Fruit fly (Drosophila melanogaster): Measurements from ENCODE around the gene Itgbn.

Itgbn gene

dm6 chr2L:21104326-21104725 is 51.5 kb downstream of the Itgbn start, which contains the start of the genes CG46307 and Nhe2 (continued):
- peak; percentile 60; the same call in 1 of the 3 replicates for TF ChIP-seq ci (GFP tag; IDR thresholded peaks at IDR 0.05)
- TF ChIP-seq CG13775 (GFP tag; optimal IDR thresholded peaks at IDR 0.05), result no peak
- TF ChIP-seq CG12659 (GFP tag; optimal IDR thresholded peaks at IDR 0.05), result peak; percentile 22
- no peak for TF ChIP-seq CG34224 (GFP tag; IDR thresholded peaks at IDR 0.05; ENCODE audit: partially characterized antibody)
- peak; percentile 62 for TF ChIP-seq stwl (tag; optimal IDR thresholded peaks at IDR 0.05)
- TF ChIP-seq CG7963 (GFP tag; IDR thresholded peaks at IDR 0.05; ENCODE audit: partially characterized antibody), result 0 out of 3 replicates have a peak, but pooled peaks have one; percentile 17
- TF ChIP-seq CG10979 (tag; optimal IDR thresholded peaks at IDR 0.05), result no peak
- TF ChIP-seq Optix (GFP tag; IDR thresholded peaks at IDR 0.05), result no peak
- TF ChIP-seq z (GFP tag; IDR thresholded peaks at IDR 0.05), result no peak
- TF ChIP-seq nerfin-1 (tag; optimal IDR thresholded peaks at IDR 0.05), result peak; percentile 5
- peak; percentile 43 for TF ChIP-seq pzg (GFP tag; optimal IDR thresholded peaks at IDR 0.05)
- TF ChIP-seq CG15514 (GFP tag; optimal IDR thresholded peaks at IDR 0.05), result peak; percentile 98
- TF ChIP-seq gcm (GFP tag; optimal IDR thresholded peaks at IDR 0.05), result no peak
- TF ChIP-seq CG2120 (GFP tag; optimal IDR thresholded peaks at IDR 0.05), result peak; percentile 21
- TF ChIP-seq Doc2 (GFP tag; IDR thresholded peaks at IDR 0.05), result no peak
- no peak for TF ChIP-seq gro (GFP tag; optimal IDR thresholded peaks at IDR 0.05)
- no peak for TF ChIP-seq CG11085 (GFP tag; IDR thresholded peaks at IDR 0.05)
- TF ChIP-seq al (GFP tag; IDR thresholded peaks at IDR 0.05), result no peak
- no peak for TF ChIP-seq CG6272 (GFP tag; IDR thresholded peaks at IDR 0.05)
- TF ChIP-seq CG11560 (tag; IDR thresholded peaks at IDR 0.05), result no peak
- no peak for TF ChIP-seq rib (GFP tag; IDR thresholded peaks at IDR 0.05)
- 0 out of 3 replicates have a peak, but pooled peaks have one; percentile 51 for TF ChIP-seq CG34422 (GFP tag; IDR thresholded peaks at IDR 0.05)
- no peak for TF ChIP-seq CG5245 (GFP tag; optimal IDR thresholded peaks at IDR 0.05)
- TF ChIP-seq Sry-δ (GFP tag; optimal IDR thresholded peaks at IDR 0.05), result peak; percentile 38
- TF ChIP-seq NC2α (GFP tag; optimal IDR thresholded peaks at IDR 0.05), result no peak
- no peak for TF ChIP-seq CG7372 (GFP tag; IDR thresholded peaks at IDR 0.05)
- peak; percentile 25 for TF ChIP-seq Hmr (GFP tag; optimal IDR thresholded peaks at IDR 0.05)
- peak; percentile 17 for TF ChIP-seq Deaf1 (tag; optimal IDR thresholded peaks at IDR 0.05)
- no peak for TF ChIP-seq Bdp1 (GFP tag; optimal IDR thresholded peaks at IDR 0.05)
- TF ChIP-seq GATAe (GFP tag; conservative IDR thresholded peaks at IDR 0.05), result no peak
- no peak for TF ChIP-seq seq (GFP tag; IDR thresholded peaks at IDR 0.05)
- no peak for TF ChIP-seq CG7357 (GFP tag; IDR thresholded peaks at IDR 0.05)
- peak; percentile 55 for TF ChIP-seq row (GFP tag; IDR thresholded peaks at IDR 0.05)
- TF ChIP-seq CG7928 (GFP tag; optimal IDR thresholded peaks at IDR 0.05), result peak; percentile 83
- no peak for TF ChIP-seq Chrac-16 (GFP tag; optimal IDR thresholded peaks at IDR 0.05)
- TF ChIP-seq CG6683 (GFP tag; optimal IDR thresholded peaks at IDR 0.05), result no peak
- TF ChIP-seq slbo (GFP tag; IDR thresholded peaks at IDR 0.05), result 0 out of 2 replicates have a peak, but pooled peaks have one; percentile 16
- TF ChIP-seq ab (GFP tag; optimal IDR thresholded peaks at IDR 0.05), result no peak
- TF ChIP-seq Ets65A (GFP tag), result peak; percentile 78
- no peak for TF ChIP-seq Dp (GFP tag; optimal IDR thresholded peaks at IDR 0.05)
- TF ChIP-seq sob (GFP tag; IDR thresholded peaks at IDR 0.05), result no peak
- TF ChIP-seq pan (optimal IDR thresholded peaks at IDR 0.05), result no peak
- peak in 1 of 2 experiments; percentile 15 for TF ChIP-seq pan (GFP tag; optimal IDR thresholded peaks at IDR 0.05 in 1 of 2, IDR thresholded peaks at IDR 0.05 in 1 of 2)
- peak; percentile 90 for TF ChIP-seq zf30C (GFP tag; optimal IDR thresholded peaks at IDR 0.05)
- TF ChIP-seq crp (GFP tag; optimal IDR thresholded peaks at IDR 0.05), result no peak
- no peak for TF ChIP-seq btn (GFP tag; optimal IDR thresholded peaks at IDR 0.05)
- peak; percentile 11 for TF ChIP-seq Antp (GFP tag; optimal IDR thresholded peaks at IDR 0.05)
- no peak for TF ChIP-seq vnd (GFP tag; IDR thresholded peaks at IDR 0.05; ENCODE audit: partially characterized antibody)
- TF ChIP-seq salm (tag; optimal IDR thresholded peaks at IDR 0.05), result no peak
- TF ChIP-seq CG12236 (GFP tag; optimal IDR thresholded peaks at IDR 0.05), result no peak
- TF ChIP-seq Dip2 (GFP tag; IDR thresholded peaks at IDR 0.05), result no peak
- TF ChIP-seq CG4424 (GFP tag; optimal IDR thresholded peaks at IDR 0.05), result peak; percentile 6

Data from whole organism, embryonic.